Worm (Caenorhabditis elegans) whole organism, young adult: Measurements from ENCODE around the gene gpx-5.

Source experiments
- B0261.1 ChIP-seq: sonication (generic microtip); optimal IDR thresholded peaks from 2 replicates; lab custom pipeline; 2016; ENCODE audit warnings: mild to moderate bottlenecking, missing genetic modification characterization, moderate library complexity, missing compliant biosample characterization
- F10E7.11 ChIP-seq: sonication (generic microtip); optimal IDR thresholded peaks from 2 replicates; lab custom pipeline; 2017; ENCODE audit warnings: mild to moderate bottlenecking, missing genetic modification characterization, moderate library complexity, missing compliant biosample characterization
- F37B4.10 ChIP-seq: fragments of 200-800 bp; sonication (Bioruptor generic); IDR thresholded peaks from 2 replicates; pipeline ENCODE4 v1.3.6; 2022; ENCODE audit warnings: missing genetic modification characterization, missing compliant biosample characterization
- F39B2.1 ChIP-seq: fragments of 200-800 bp; sonication (Bioruptor generic); IDR thresholded peaks from 2 replicates; pipeline ENCODE4 v1.3.6; 2022; ENCODE audit warnings: missing genetic modification reagents, missing genetic modification characterization, missing compliant biosample characterization
- T26A5.8 ChIP-seq: sonication (generic microtip); optimal IDR thresholded peaks from 2 replicates; lab custom pipeline; 2016; ENCODE audit warnings: missing genetic modification characterization, missing compliant biosample characterization
- Y53F4B.3 ChIP-seq: fragments of 200-800 bp; sonication (Bioruptor generic); IDR thresholded peaks from 2 replicates; pipeline ENCODE4 v1.3.6; 2022; ENCODE audit warnings: missing genetic modification reagents, missing genetic modification characterization, missing compliant biosample characterization
- atf-7 ChIP-seq: sonication (generic microtip); optimal IDR thresholded peaks from 2 replicates; lab custom pipeline; 2017; ENCODE audit warnings: mild to moderate bottlenecking, missing genetic modification characterization, missing compliant biosample characterization
- cebp-1 ChIP-seq, 2 experiments: fragments of 200-800 bp in 1 of 2; sonication (Bioruptor generic) in 1 of 2; sonication (generic microtip) in 1 of 2; IDR thresholded peaks in 1 of 2; optimal IDR thresholded peaks in 1 of 2; 2 replicates each; pipeline versions ENCODE4 v1.3.6 to Lab custom; 2017 to 2022; ENCODE audit warnings: missing compliant biosample characterization in 2 of 2, missing genetic modification characterization in 2 of 2, mild to moderate bottlenecking in 1 of 2, missing genetic modification reagents in 1 of 2, moderate library complexity in 1 of 2
- ceh-40 ChIP-seq: fragments of 200-800 bp; sonication (Bioruptor generic); IDR thresholded peaks from 2 replicates; pipeline ENCODE4 v1.3.6; 2022; ENCODE audit warnings: missing genetic modification characterization, missing compliant biosample characterization
- dox-1 ChIP-seq: fragments of 200-800 bp; sonication (Bioruptor generic); IDR thresholded peaks from 2 replicates; pipeline ENCODE4 v1.3.6; 2022; ENCODE audit warnings: missing genetic modification reagents, missing genetic modification characterization, missing compliant biosample characterization
- lag-1 ChIP-seq: fragments of 200-800 bp; sonication (Bioruptor generic); IDR thresholded peaks from 2 replicates; pipeline ENCODE4 v1.3.6; 2022; ENCODE audit warnings: missing genetic modification reagents, missing genetic modification characterization, missing compliant biosample characterization
- lin-35 ChIP-seq, 3 experiments: fragments of 150-350 bp in 2 of 3; sonication (generic microtip) in 1 of 3; optimal IDR thresholded peaks; 2 replicates each; lab custom pipeline; 2014 to 2018; ENCODE audit warnings: missing biosample characterization in 3 of 3, missing genetic modification characterization in 3 of 3, missing genetic modification reagents in 3 of 3
- lin-40 ChIP-seq: sonication (generic microtip); optimal IDR thresholded peaks from 2 replicates; lab custom pipeline; 2016; ENCODE audit warnings: missing genetic modification characterization, mild to moderate bottlenecking, missing compliant biosample characterization, missing genotype, missing genetic modification reagents
- madf-3 ChIP-seq: fragments of 200-800 bp; sonication (Bioruptor generic); IDR thresholded peaks from 2 replicates; pipeline ENCODE4 v1.3.6; 2022; ENCODE audit warnings: missing genetic modification reagents, missing genetic modification characterization, missing compliant biosample characterization
- madf-6 ChIP-seq: fragments of 200-800 bp; sonication (Bioruptor generic); IDR thresholded peaks from 2 replicates; pipeline ENCODE4 v1.3.6; 2022; ENCODE audit warnings: missing genetic modification reagents, missing genetic modification characterization, missing compliant biosample characterization
- nfya-2 ChIP-seq: fragments of 200-800 bp; sonication (Bioruptor generic); IDR thresholded peaks from 2 replicates; pipeline ENCODE4 v1.3.6; 2022; ENCODE audit warnings: missing genetic modification reagents, missing genetic modification characterization, missing compliant biosample characterization
- nhr-120 ChIP-seq: fragments of 200-800 bp; sonication (Bioruptor generic); IDR thresholded peaks from 2 replicates; pipeline ENCODE4 v1.3.6; 2022; ENCODE audit warnings: missing genetic modification characterization, missing compliant biosample characterization
- nhr-80 ChIP-seq: sonication (generic microtip); optimal IDR thresholded peaks from 2 replicates; lab custom pipeline; 2016; ENCODE audit warnings: missing genetic modification characterization, missing compliant biosample characterization
- pha-4 ChIP-seq: fragments of 150-350 bp; sonication (generic microtip); optimal IDR thresholded peaks from 2 replicates; lab custom pipeline; 2014; ENCODE audit warnings: missing biosample characterization, missing genetic modification reagents, missing genetic modification characterization
- sea-2 ChIP-seq: fragments of 200-800 bp; sonication (Bioruptor generic); IDR thresholded peaks from 2 replicates; pipeline ENCODE4 v1.3.6; 2022; ENCODE audit warnings: missing genetic modification characterization, missing compliant biosample characterization
- snpc-1.1 ChIP-seq: sonication (generic microtip); optimal IDR thresholded peaks from 2 replicates; lab custom pipeline; 2017; ENCODE audit warnings: missing genetic modification characterization, mild to moderate bottlenecking, missing compliant biosample characterization, antibody characterized with exemption, moderate library complexity, missing genotype, missing genetic modification reagents; ENCODE audit not compliant: insufficient read depth
- tbp1 ChIP-seq: fragments of 200-800 bp; sonication (Bioruptor generic); optimal IDR thresholded peaks from 2 replicates; lab custom pipeline; 2018; ENCODE audit warnings: mild to moderate bottlenecking, missing genetic modification characterization, missing compliant biosample characterization
- unc-62 ChIP-seq: fragments of 150-350 bp; optimal IDR thresholded peaks from 2 replicates; lab custom pipeline; 2014; ENCODE audit warnings: missing biosample characterization, missing genetic modification reagents, missing genetic modification characterization
- ztf-18 ChIP-seq: sonication (generic microtip); optimal IDR thresholded peaks from 2 replicates; lab custom pipeline; 2016; ENCODE audit warnings: missing genotype, mild to moderate bottlenecking, missing genetic modification characterization, missing compliant biosample characterization
- ztf-26 ChIP-seq: sonication (generic microtip); optimal IDR thresholded peaks from 2 replicates; lab custom pipeline; 2017; ENCODE audit warnings: missing genetic modification characterization, missing compliant biosample characterization

Gene gpx-5

ce11 chrX:9546640-9547039 is 37.8 kb upstream of the gpx-5 start:
- TF ChIP-seq madf-6 (GFP tag; lab: Robert Waterston, UW) (no peak), sea-2 (no peak), F39B2.1 (GFP tag; lab: Robert Waterston, UW) (no peak), T26A5.8 (tag; lab: Kevin White, UChicago) (no peak), nhr-80 (tag; lab: Kevin White, UChicago) (no peak), lag-1 (GFP tag; lab: Robert Waterston, UW) (no peak), atf-7 (tag; lab: Kevin White, UChicago) (no peak), tbp1 (GFP tag; lab: Kevin White, UChicago) (no peak), madf-3 (no peak), nhr-120 (GFP tag; lab: Robert Waterston, UW) (no peak), F10E7.11 (tag; lab: Kevin White, UChicago) (no peak), nfya-2 (GFP tag; lab: Robert Waterston, UW) (no peak), ceh-40 (GFP tag; lab: Robert Waterston, UW) (no peak), ztf-18 (no peak), F37B4.10 (GFP tag; lab: Robert Waterston, UW) (no peak)

DNA sequence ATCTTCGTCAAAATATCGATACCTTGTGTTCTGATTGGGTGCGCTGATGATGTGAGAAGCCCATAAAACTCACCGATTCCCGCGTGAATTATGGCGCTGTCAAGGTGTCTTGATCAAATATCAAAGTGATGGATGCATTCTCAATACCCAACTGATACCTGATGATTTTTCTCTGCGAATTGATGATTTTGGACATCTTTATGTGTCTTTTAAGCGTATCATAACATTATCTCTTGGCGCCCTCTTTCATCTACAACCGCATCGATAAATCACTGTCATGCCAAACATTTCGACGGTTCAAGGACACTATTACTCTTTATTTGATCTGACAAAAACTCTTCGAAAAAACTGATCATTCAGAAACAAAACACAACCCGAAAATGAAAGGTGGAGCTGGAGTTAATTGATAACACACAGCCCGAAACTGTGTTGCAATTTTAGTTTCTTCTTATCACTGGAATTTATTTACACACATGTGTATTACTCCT is 37.2 kb upstream of the gpx-5 start:
- TF ChIP-seq Y53F4B.3 (GFP tag; lab: Robert Waterston, UW) (no peak), lin-40 (tag; lab: Kevin White, UChicago) (peak; percentile 9), nhr-80 (tag; lab: Kevin White, UChicago) (peak; percentile 60)

ce11 chrX:9548011-9548795 is 36.3 kb upstream of the gpx-5 start:
- TF ChIP-seq B0261.1 (no peak), snpc-1.1 (tag; lab: Kevin White, UChicago) (no peak), cebp-1 (GFP tag; IDR thresholded peaks at IDR 0.05; lab: Robert Waterston, UW) (no peak), cebp-1 (tag; optimal IDR thresholded peaks at IDR 0.05; lab: Kevin White, UChicago) (peak; percentile 74), unc-62 (peak; percentile 59)
- TF ChIP-seq, all 124 proteins: peak for 2

- TF ChIP-seq nhr-80 (tag; lab: Kevin White, UChicago) = peak; percentile 19
- TF ChIP-seq ztf-26 = no peak
- TF ChIP-seq lin-35 (GFP tag; optimal IDR thresholded peaks at IDR 0.05; lab: Kevin White, UChicago) = no peak
- no peak for TF ChIP-seq F10E7.11 (tag; lab: Kevin White, UChicago)
These were observed 35.6 kb upstream of the gpx-5 start for ce11 chrX:9548890-9549289.

- no peak for TF ChIP-seq snpc-1.1 (tag; lab: Kevin White, UChicago)
- TF ChIP-seq dox-1 (GFP tag; lab: Robert Waterston, UW) = peak; percentile 42; the same call in 1 of the 2 replicates
- 0 out of 2 replicates have a peak, but pooled peaks have one; percentile 44 for TF ChIP-seq cebp-1 (GFP tag; IDR thresholded peaks at IDR 0.05; lab: Robert Waterston, UW)
- TF ChIP-seq cebp-1 (tag; optimal IDR thresholded peaks at IDR 0.05; lab: Kevin White, UChicago) = peak; percentile 88
These were observed 34.7 kb upstream of the gpx-5 start for ce11 chrX:9549657-9550369.

- TF ChIP-seq nhr-80 (tag; lab: Kevin White, UChicago) (peak; percentile 46), unc-62 (peak; percentile 41), pha-4 (tag; lab: Kevin White, UChicago) (no peak)
These were observed 33.9 kb upstream of the gpx-5 start for ce11 chrX:9550519-9550918.
